Worm (Caenorhabditis elegans): ENCODE results near the gene F15B10.3.
"Not testable (repeated sequence)": the region's sequence is repeated elsewhere in the genome, so short reads cannot be mapped to it uniquely, and the experiment has no call there.

F15B10.3 gene

DNA sequence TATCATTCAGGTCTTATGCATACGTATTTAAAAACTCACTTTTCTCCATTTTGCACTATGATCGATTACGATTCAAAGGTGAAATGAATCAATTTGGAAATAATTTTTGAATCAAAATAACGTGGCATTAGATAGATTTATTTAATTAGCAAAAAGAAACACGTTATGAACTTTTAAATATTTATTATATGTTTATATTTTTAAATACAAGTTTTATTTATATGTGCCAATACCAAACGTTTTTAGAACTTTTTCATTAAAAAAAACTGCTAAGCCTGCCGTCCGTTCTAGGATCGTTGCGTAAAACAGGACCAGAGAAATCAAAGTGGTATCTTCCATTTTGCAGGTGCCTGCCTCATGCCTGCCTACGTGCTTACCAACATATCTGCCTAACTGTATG lies 5.2 kb upstream of the F15B10.3 start, which contains the start of gene F38A5.6:
Gene F38A5.6, minus strand, starts transcription at position 101 of the 400 bp plus-strand sequence.
- TF ChIP-seq ztf-3 (GFP tag; optimal IDR thresholded peaks at IDR 0.05) (no peak), ekl-4 (GFP tag; IDR thresholded peaks at IDR 0.05) (no peak), efl-1 (GFP tag; optimal IDR thresholded peaks at IDR 0.05) (no peak), madf-10 (tag; optimal IDR thresholded peaks at IDR 0.05) (no peak), hrde-1 (tag; optimal IDR thresholded peaks at IDR 0.05; ENCODE audit: borderline replicate concordance) (no peak), nfya-2 (GFP tag; IDR thresholded peaks at IDR 0.05) (no peak), nfya-1 (tag; optimal IDR thresholded peaks at IDR 0.05; ENCODE audit: borderline replicate concordance, insufficient read depth) (no peak), bed-2 (GFP tag; IDR thresholded peaks at IDR 0.05) (no peak), mel-28 (tag; optimal IDR thresholded peaks at IDR 0.05; ENCODE audit: borderline replicate concordance) (no peak), ceh-79 (tag; optimal IDR thresholded peaks at IDR 0.05) (no peak)

DNA sequence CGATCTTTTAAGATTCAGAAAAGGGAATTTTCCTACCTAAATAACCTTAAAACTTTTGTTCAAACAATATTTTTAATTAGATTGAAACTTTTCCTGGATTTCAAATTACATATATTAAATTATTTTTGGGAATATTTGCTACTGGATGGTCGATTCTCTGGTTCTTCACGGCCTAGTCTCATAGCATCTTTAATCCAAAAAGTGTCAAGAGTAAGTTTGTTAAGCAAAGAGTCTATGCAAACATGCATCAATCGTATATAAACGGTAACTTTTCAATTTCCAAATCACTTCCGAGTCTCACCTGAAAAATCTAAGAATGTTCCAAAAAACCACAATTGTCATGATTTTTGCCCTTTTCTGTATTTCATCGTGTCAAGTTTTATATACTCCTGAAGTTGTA lies 4.6 kb upstream of the F15B10.3 start, which contains the start of gene nspb-4:
Gene nspb-4, plus strand, starts transcription at position 301 of the 400 bp plus-strand sequence.
- not testable (repeated sequence) for TF ChIP-seq athp-1 (tag; optimal IDR thresholded peaks at IDR 0.05); K11D2.4 (GFP tag; IDR thresholded peaks at IDR 0.05); dpl-1 (GFP tag; optimal IDR thresholded peaks at IDR 0.05)

DNA sequence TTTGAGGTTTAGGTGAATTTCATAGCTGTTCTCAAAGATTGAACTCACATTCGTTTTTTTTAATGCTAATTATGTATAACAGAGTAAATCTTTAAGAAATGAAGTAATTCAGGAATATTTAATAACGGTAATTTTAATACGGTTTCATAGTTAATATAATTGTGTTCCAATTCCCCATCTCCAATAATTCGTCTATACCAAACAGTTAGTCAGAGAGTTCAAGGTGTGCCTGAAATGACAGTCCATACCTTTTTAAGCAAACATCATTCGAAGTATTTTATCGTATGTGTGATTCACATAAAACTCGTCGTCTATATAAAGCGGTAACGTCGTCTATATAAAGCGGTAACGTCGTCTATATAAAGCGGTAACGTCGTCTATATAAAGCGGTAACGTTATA lies 3.7 kb upstream of the F15B10.3 start, which contains the start of gene nspb-5:
Gene nspb-5, plus strand, starts transcription at position 301 of the 400 bp plus-strand sequence.
- TF ChIP-seq attf-3 (GFP tag; conservative IDR thresholded peaks at IDR 0.05); F57C9.4 (tag; optimal IDR thresholded peaks at IDR 0.05); hlh-26 (GFP tag; conservative IDR thresholded peaks at IDR 0.05): not testable (repeated sequence)

DNA sequence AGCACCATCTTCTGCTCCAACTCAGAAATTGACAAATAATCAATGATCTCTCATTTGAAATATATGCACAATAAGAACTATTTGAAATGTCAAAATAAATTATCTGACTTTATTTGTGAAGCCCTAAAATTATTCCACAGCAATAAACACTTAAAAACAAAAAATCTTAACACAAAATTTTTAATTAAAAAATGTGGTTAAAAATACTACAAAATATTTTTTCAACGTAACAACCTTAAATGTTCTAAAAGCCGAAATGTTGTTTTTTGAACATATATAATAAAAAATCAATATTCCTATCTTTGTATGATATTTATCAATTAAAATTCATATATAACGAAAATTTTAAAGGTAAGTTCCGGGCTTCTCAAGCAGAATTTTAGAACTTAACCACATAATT lies 3.0 kb upstream of the F15B10.3 start, which contains the start of gene F38A5.8:
Gene F38A5.8, plus strand, starts transcription at position 301 of the 400 bp plus-strand sequence.
- TF ChIP-seq hmg-20 (GFP tag; IDR thresholded peaks at IDR 0.05), result no peak

DNA sequence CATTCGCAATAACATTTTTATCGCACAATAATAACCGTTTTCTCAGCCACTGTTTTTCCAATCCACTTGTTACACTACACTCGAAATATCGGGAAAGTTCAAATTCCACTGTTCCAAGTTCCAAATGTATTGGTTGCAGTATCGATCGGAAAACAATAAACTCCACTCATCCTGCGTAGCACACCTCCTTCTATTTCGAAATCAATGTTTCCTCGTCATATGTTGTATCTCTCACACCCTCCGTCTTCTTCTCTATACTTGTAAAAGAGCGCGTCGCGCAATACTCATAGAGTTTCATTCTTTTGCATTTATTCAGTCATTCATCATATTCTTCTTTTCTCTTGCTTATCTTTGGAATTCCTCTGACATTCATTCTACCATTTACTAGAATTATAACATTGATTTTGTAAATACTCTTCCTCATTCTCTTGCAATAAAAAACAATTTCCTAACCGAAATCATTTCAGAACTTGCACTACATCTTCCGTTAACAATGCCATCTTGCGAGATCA lies 1.2 kb upstream of the F15B10.3 start, which contains the start of gene sup-36:
Gene sup-36, plus strand, starts transcription at position 462 of the 512 bp plus-strand sequence.
- TF ChIP-seq nhr-90 (tag; optimal IDR thresholded peaks at IDR 0.05), result no peak
- TF ChIP-seq Y53F4B.3 (GFP tag; IDR thresholded peaks at IDR 0.05), result no peak
- peak; percentile 84 for TF ChIP-seq cebp-1 (GFP tag; IDR thresholded peaks at IDR 0.05)
- peak; percentile 90 for TF ChIP-seq cebp-1 (tag; optimal IDR thresholded peaks at IDR 0.05)
- no peak for TF ChIP-seq ztf-26 (tag; optimal IDR thresholded peaks at IDR 0.05)
- TF ChIP-seq attf-5 (GFP tag; optimal IDR thresholded peaks at IDR 0.05), result peak; percentile 46
- TF ChIP-seq nhr-80 (tag; optimal IDR thresholded peaks at IDR 0.05), result peak; percentile 31
- TF ChIP-seq nfya-2 (GFP tag; IDR thresholded peaks at IDR 0.05), result no peak

DNA sequence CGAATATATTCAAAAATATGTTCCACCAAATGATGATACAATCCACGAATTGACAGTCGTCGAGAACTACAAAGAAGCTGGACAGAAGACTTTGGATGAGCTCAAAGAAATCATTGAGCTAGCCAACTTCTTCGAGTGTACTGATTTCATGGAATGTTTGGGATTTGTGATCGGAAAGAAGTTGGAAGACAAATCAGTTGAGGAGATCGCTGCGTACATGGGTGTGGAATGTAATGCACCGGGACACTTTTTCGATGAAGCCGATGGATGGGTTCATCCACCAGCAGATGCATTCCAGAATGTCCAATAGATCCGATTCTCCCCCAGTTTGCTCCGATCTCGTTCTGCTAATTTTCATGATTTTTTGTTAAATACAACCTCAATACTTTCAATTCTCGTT lies 1.1 kb downstream of the F15B10.3 start:
- TF ChIP-seq F10E7.11 (tag; optimal IDR thresholded peaks at IDR 0.05) (no peak), repo-1 (tag; optimal IDR thresholded peaks at IDR 0.05) (peak; percentile 53), dpff-1 (tag; optimal IDR thresholded peaks at IDR 0.05) (no peak), chd-7 (tag; optimal IDR thresholded peaks at IDR 0.05) (peak; percentile 8)

DNA sequence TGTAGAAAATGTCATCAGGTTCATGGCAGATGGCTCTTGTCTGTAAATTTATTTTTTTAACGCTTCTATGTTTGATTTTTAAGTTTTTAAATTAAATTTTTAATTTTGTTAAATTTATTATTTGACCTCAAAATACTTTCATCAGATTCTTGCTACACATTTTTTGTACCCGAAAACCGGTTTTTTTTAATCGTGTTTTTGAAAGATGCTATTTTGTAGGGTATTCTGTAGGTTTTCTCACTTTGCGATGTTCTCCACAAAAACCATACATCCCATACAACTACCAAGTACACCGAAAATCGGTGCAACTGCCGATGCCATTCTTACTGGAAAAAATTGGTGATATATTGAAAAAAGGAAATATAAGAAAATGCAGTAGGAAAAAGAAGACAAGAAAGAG lies 3.4 kb downstream of the F15B10.3 start, which contains the start of gene nstp-2:
Gene nstp-2, minus strand, starts transcription at position 326 of the 400 bp plus-strand sequence.
- TF ChIP-seq repo-1 (tag; optimal IDR thresholded peaks at IDR 0.05) (no peak), athp-1 (tag; optimal IDR thresholded peaks at IDR 0.05) (no peak), lin-40 (tag; optimal IDR thresholded peaks at IDR 0.05) (no peak)

Measured in whole organism, young adult.